Worm (Caenorhabditis elegans): Measurements from ENCODE around the gene F11C7.6.

DNA sequence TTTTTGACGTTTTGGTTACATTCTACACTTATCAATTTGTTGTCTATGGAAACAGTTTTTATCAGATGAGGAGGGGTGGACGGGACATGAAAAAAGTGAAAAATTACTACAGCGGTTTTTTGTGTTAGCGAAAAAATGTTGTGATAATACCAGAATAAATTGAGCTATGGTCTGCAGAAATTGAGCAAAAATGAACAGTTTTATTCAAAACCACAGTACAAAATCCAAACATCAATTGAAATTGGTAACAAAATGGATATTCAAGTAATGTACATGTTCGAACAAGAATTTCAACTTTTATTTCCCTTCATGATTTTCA lies 23.2 kb downstream of the F11C7.6 start:
- TF ChIP-seq aly-1 (tag; optimal IDR thresholded peaks at IDR 0.05) (no peak), hnd-1 (tag; optimal IDR thresholded peaks at IDR 0.05) (no peak), tbx-11 (GFP tag; IDR thresholded peaks at IDR 0.05) (no peak), B0310.2 (tag; optimal IDR thresholded peaks at IDR 0.05) (no peak), ama-1 (optimal IDR thresholded peaks at IDR 0.05) (no peak), sea-1 (GFP tag; conservative IDR thresholded peaks at IDR 0.05) (no peak), hmg-4 (GFP tag; optimal IDR thresholded peaks at IDR 0.05) (no peak), hmbx-1 (tag; optimal IDR thresholded peaks at IDR 0.05) (no peak)

All from whole organism, early embryonic.